Worm (Caenorhabditis elegans) whole organism, L1 larva: ENCODE measurements around the gene gcy-18.
A peak's percentile ranks its signal among the peaks of the same experiment; 100 is the strongest.

Experiments used
- F16B12.6 ChIP-seq: fragments of 150-350 bp; optimal IDR thresholded peaks from 2 replicates; lab custom pipeline; 2014; ENCODE audit warnings: missing biosample characterization, missing genetic modification characterization
- Y116A8C.19 ChIP-seq: sonication (generic microtip); optimal IDR thresholded peaks from 2 replicates; lab custom pipeline; 2016; ENCODE audit warnings: missing compliant biosample characterization, missing genetic modification characterization, borderline replicate concordance
- blmp-1 ChIP-seq: fragments of 150-350 bp; optimal IDR thresholded peaks from 2 replicates; lab custom pipeline; 2014; ENCODE audit warnings: missing biosample characterization, missing genetic modification characterization
- ceh-63 ChIP-seq: fragments of 200-800 bp; sonication (Bioruptor generic); optimal IDR thresholded peaks from 2 replicates; lab custom pipeline; 2018; ENCODE audit warnings: mild to moderate bottlenecking, missing genetic modification characterization, missing compliant biosample characterization
- ceh-8 ChIP-seq: fragments of 200-800 bp; sonication (Bioruptor generic); optimal IDR thresholded peaks from 2 replicates; lab custom pipeline; 2018; ENCODE audit warnings: mild to moderate bottlenecking, missing genetic modification characterization, moderate library complexity, missing compliant biosample characterization
- ceh-82 ChIP-seq, 3 experiments: fragments of 150-350 bp in 1 of 3; sonication (generic microtip) in 2 of 3; optimal IDR thresholded peaks; 2 replicates each; lab custom pipeline; 2014 to 2017; ENCODE audit warnings: missing biosample characterization in 3 of 3, missing genetic modification characterization in 3 of 3
- ceh-88 ChIP-seq: fragments of 200-800 bp; sonication (Bioruptor generic); IDR thresholded peaks from 2 replicates; pipeline ENCODE4 v1.3.6; 2022; ENCODE audit warnings: missing genetic modification characterization, missing compliant biosample characterization
- dpl-1 ChIP-seq, 3 experiments: fragments of 150-350 bp in 2 of 3; sonication (generic microtip) in 1 of 3; optimal IDR thresholded peaks; 2 replicates each; lab custom pipeline; 2014 to 2017; ENCODE audit warnings: missing biosample characterization in 3 of 3, missing genetic modification characterization in 3 of 3, missing genetic modification reagents in 3 of 3
- dsc-1 ChIP-seq: sonication (generic microtip); optimal IDR thresholded peaks from 2 replicates; lab custom pipeline; 2016; ENCODE audit warnings: mild to moderate bottlenecking, missing genetic modification characterization, missing compliant biosample characterization
- efl-1 ChIP-seq, 4 experiments: fragments of 150-350 bp; optimal IDR thresholded peaks in 3 of 4; peaks in 1 of 4; 1 replicate in 1 of 4; 2 replicates in 3 of 4; lab custom pipeline; 2014; ENCODE audit warnings: missing biosample characterization in 2 of 4, missing genetic modification characterization in 2 of 4, missing genetic modification reagents in 2 of 4
- efl-3 ChIP-seq: fragments of 200-800 bp; sonication (Bioruptor generic); optimal IDR thresholded peaks from 2 replicates; lab custom pipeline; 2018; ENCODE audit warnings: mild to moderate bottlenecking, missing genetic modification characterization, missing compliant biosample characterization
- elt-2 ChIP-seq: sonication (generic microtip); optimal IDR thresholded peaks from 2 replicates; lab custom pipeline; 2016; ENCODE audit warnings: missing genetic modification characterization, mild to moderate bottlenecking, inconsistent platforms, missing compliant biosample characterization, missing genetic modification reagents
- fkh-8 ChIP-seq: sonication (generic microtip); optimal IDR thresholded peaks from 2 replicates; lab custom pipeline; 2016; ENCODE audit warnings: mild to moderate bottlenecking, missing genetic modification characterization, missing compliant biosample characterization
- hpl-2 ChIP-seq: fragments of 150-350 bp; optimal IDR thresholded peaks from 2 replicates; lab custom pipeline; 2014; ENCODE audit warnings: missing biosample characterization, missing genetic modification reagents, missing genetic modification characterization
- lin-14 ChIP-seq: fragments of 200-800 bp; sonication (Bioruptor generic); optimal IDR thresholded peaks from 2 replicates; lab custom pipeline; 2018; ENCODE audit warnings: mild to moderate bottlenecking, missing genetic modification characterization, moderate library complexity, missing compliant biosample characterization
- lsy-2 ChIP-seq, 2 experiments: fragments of 150-350 bp; optimal IDR thresholded peaks; 2 replicates each; lab custom pipeline; 2014; ENCODE audit warnings: missing biosample characterization in 2 of 2, missing genetic modification characterization in 2 of 2
- mep-1 ChIP-seq: fragments of 150-350 bp; optimal IDR thresholded peaks from 2 replicates; lab custom pipeline; 2014; ENCODE audit warnings: missing biosample characterization, missing genetic modification characterization
- nhr-20 ChIP-seq: sonication (generic microtip); optimal IDR thresholded peaks from 2 replicates; lab custom pipeline; 2016; ENCODE audit warnings: mild to moderate bottlenecking, missing genetic modification characterization, missing compliant biosample characterization
- nhr-47 ChIP-seq: sonication (generic microtip); optimal IDR thresholded peaks from 2 replicates; lab custom pipeline; 2016; ENCODE audit warnings: mild to moderate bottlenecking, missing genetic modification characterization, moderate library complexity, missing compliant biosample characterization
- nhr-85 ChIP-seq: sonication (generic microtip); peaks from one replicate; lab custom pipeline; 2016; ENCODE audit warnings: missing genetic modification characterization, inconsistent platforms, missing compliant biosample characterization
- pag-3 ChIP-seq: sonication (generic microtip); optimal IDR thresholded peaks from 2 replicates; lab custom pipeline; 2017; ENCODE audit warnings: missing genetic modification characterization, mild to moderate bottlenecking, missing compliant biosample characterization, antibody characterized with exemption, borderline replicate concordance; ENCODE audit not compliant: insufficient read depth
- skn-1 ChIP-seq: fragments of 150-350 bp; optimal IDR thresholded peaks from 2 replicates; lab custom pipeline; 2014; ENCODE audit warnings: missing biosample characterization, missing genetic modification characterization
- snpc-4 ChIP-seq: fragments of 150-350 bp; optimal IDR thresholded peaks from 2 replicates; lab custom pipeline; 2014; ENCODE audit warnings: missing biosample characterization, missing genetic modification characterization
- unc-62 ChIP-seq: fragments of 150-350 bp; optimal IDR thresholded peaks from 2 replicates; lab custom pipeline; 2014; ENCODE audit warnings: missing biosample characterization, missing genetic modification reagents, missing genetic modification characterization
- unc-86 ChIP-seq: sonication (generic microtip); optimal IDR thresholded peaks from 2 replicates; lab custom pipeline; 2016; ENCODE audit warnings: missing genetic modification characterization, missing compliant biosample characterization
- xbp-1 ChIP-seq: sonication (generic microtip); optimal IDR thresholded peaks from 2 replicates; lab custom pipeline; 2016; ENCODE audit warnings: missing genetic modification characterization, missing compliant biosample characterization

Gene gcy-18

ce11 chrIV:12859797-12860196, at the start of gene gcy-18:
Gene gcy-18, plus strand, starts transcription at chrIV:12860097.
- no peak for TF ChIP-seq unc-62
- TF ChIP-seq dsc-1 (tag; lab: Kevin White, UChicago) = peak; percentile 27

- peak; percentile 27 for TF ChIP-seq unc-86 (tag; lab: Kevin White, UChicago)
- no peak for TF ChIP-seq xbp-1 (tag; lab: Kevin White, UChicago)
Observed at ce11 chrIV:12811554-12811953, 48.3 kb upstream of the gcy-18 start.

DNA sequence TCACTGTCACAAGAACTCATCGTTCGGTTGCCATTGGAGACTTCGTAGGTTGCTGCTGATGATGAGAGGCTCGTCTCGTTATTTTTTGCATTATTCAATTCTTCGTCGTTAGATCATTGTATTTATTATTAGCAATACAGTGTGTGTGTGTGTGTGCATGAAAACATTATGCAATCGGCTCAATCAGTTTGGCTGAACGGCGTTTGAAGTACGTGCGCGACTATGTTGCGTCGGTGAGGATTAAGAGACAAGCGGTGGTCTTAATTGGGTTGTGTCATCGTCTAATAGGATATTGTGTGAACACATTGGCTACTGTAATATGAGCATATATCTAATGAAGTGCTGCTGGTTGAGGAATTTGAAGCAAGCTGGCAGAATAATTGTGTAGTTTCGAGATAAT, 46.1 kb upstream of the gcy-18 start:
- no peak for TF ChIP-seq efl-1 (optimal IDR thresholded peaks at IDR 0.05; lab: Kevin White, UChicago)
- peak in 1 of 2 experiments; percentile 22 for TF ChIP-seq efl-1 (GFP tag; optimal IDR thresholded peaks at IDR 0.05 in 1 of 2; lab: Kevin White, UChicago)
- TF ChIP-seq ceh-63 (GFP tag; lab: Kevin White, UChicago) = no peak
- TF ChIP-seq, all 84 proteins: peak for 1

DNA sequence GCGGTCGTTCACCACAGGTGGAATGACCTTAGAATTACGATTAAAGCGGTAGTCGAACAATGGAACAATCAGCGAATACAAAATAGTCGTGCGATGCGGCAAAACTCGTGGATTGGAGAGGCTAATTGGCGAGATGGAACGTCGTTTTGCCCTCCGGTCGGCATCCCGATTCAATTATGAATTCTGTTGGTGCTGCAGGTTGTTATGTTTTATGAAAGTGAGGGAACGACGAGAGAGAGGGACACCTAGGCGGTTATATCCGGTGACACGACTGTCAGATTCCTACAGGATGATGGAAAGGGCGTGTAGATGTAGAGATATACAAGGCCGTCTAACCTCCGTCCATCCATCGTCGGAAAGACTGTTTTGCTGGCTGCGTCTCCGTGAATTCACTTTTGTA, 43.3 kb upstream of the gcy-18 start:
- no peak for TF ChIP-seq mep-1 (tag; lab: Kevin White, UChicago)
- peak; percentile 27 for TF ChIP-seq nhr-85
- peak; percentile 50 for TF ChIP-seq blmp-1 (tag; lab: Kevin White, UChicago)
- TF ChIP-seq, all 84 proteins: peak for 2

DNA sequence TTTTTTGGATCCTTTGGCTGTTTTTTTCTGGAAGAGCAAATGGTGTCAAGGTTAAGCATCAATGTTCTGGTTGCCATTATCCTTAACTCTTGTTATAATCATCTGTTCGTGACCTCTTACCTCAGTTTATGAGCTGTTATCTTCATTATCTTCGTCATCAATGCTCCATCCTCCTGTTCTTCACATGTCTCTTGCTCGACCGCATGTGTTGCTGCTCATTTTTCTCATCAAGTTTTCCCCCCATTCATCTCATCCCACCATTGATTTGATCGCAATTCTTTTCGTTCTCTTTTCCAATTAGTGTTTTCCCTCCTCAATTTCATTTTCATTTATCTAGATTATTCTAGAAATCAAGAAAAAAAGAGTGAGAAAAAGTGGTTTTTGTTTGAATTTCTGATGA, 42.4 kb upstream of the gcy-18 start:
- no peak for TF ChIP-seq ceh-8 (GFP tag; lab: Kevin White, UChicago)
- peak; percentile 17 for TF ChIP-seq lin-14 (GFP tag; lab: Kevin White, UChicago)
- no peak for TF ChIP-seq nhr-47
- TF ChIP-seq dsc-1 (tag; lab: Kevin White, UChicago) = peak; percentile 56
- no peak for TF ChIP-seq snpc-4 (tag; lab: Kevin White, UChicago)

DNA sequence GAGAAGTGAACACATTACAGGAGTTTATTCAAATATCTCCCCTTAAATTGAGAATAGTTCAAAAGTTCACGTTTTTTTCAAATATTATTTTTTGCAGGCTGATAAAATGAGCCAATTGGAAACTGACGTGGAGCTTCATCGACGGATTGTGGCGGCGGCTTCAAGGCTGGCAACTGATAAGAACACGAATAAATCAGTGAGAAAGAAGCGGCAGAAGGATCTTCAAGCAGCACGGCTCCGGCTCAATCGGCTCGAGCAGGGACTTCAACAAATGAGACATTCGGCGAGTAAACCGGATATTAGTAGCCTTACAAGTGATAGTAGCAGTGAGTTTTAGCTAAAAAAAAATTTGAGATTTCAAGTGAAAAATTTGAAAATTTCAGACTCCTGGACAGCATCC, 34.6 kb upstream of the gcy-18 start, which contains the start of gene M02B1.4:
M02B1.4 (minus strand) TSS at position 9 of the 400 bp plus-strand sequence.
- TF ChIP-seq ceh-88 (GFP tag; lab: Robert Waterston, UW) = no peak
- no peak for TF ChIP-seq nhr-20

DNA sequence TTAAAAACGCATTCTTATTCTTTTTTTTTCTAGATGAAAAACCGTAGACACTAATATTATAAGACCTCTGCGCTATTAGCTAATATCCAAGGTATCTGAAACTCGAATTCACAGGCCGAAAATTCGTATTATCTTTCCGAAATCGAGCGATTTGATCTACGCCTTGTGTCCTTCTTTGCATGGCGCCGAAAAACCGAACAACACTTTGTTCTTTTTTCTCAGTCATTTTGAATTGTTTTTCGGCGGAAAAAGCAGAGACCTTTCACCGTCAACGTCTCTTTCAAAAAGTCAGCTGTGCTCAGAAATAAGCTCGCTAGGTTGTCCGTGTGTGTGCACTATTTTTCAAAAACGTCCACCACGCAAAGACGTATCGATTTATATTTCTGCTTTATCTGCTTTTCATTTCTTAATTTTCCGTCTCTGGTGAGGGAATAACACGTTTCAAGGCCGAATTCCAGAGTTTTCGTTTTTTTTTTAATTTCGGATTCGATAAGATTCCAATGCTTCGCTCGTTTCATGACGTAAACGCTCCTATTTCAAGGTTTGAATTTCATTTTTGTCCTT, 29.0 kb upstream of the gcy-18 start:
- TF ChIP-seq efl-1 (optimal IDR thresholded peaks at IDR 0.05; lab: Kevin White, UChicago) (no peak), efl-1 (GFP tag; optimal IDR thresholded peaks at IDR 0.05 in 1 of 2; lab: Kevin White, UChicago) (peak in 1 of 2 experiments; percentile 41), fkh-8 (tag; lab: Kevin White, UChicago) (peak; percentile 6), ceh-82 (tag; optimal IDR thresholded peaks at IDR 0.05; lab: Kevin White, UChicago) (no peak), lin-14 (GFP tag; lab: Kevin White, UChicago) (peak; percentile 50)

ce11 chrIV:12831609-12832500, 28.0 kb upstream of the gcy-18 start:
- TF ChIP-seq efl-3 (GFP tag; lab: Kevin White, UChicago) = no peak
- TF ChIP-seq pag-3 (tag; lab: Kevin White, UChicago) = no peak
- peak in 1 of 3 experiments; percentile 15 for TF ChIP-seq dpl-1 (GFP tag; optimal IDR thresholded peaks at IDR 0.05; lab: Kevin White, UChicago)
- peak; percentile 38 to 74 for TF ChIP-seq lsy-2 (tag; optimal IDR thresholded peaks at IDR 0.05; lab: Kevin White, UChicago)
- no peak for TF ChIP-seq nhr-85
- TF ChIP-seq Y116A8C.19 (tag; lab: Kevin White, UChicago) = no peak
- TF ChIP-seq hpl-2 = peak; percentile 12
- TF ChIP-seq skn-1 (tag; lab: Kevin White, UChicago) = peak; percentile 9
- TF ChIP-seq F16B12.6 (tag; lab: Kevin White, UChicago) = peak; percentile 65
- TF ChIP-seq lin-14 (GFP tag; lab: Kevin White, UChicago) = peak; percentile 48
- no peak for TF ChIP-seq elt-2 (tag; lab: Kevin White, UChicago)
- TF ChIP-seq efl-1 (optimal IDR thresholded peaks at IDR 0.05; lab: Kevin White, UChicago) = peak in 1 of 2 experiments; percentile 67
- peak; percentile 37 to 91 for TF ChIP-seq efl-1 (GFP tag; optimal IDR thresholded peaks at IDR 0.05 in 1 of 2; lab: Kevin White, UChicago)
- no peak for TF ChIP-seq blmp-1 (tag; lab: Kevin White, UChicago)
- TF ChIP-seq unc-62 = no peak
